Fruit fly (Drosophila melanogaster) whole organism, embryonic: Measurements from ENCODE around the gene pr.

Source experiments
- Atf6 ChIP-seq: fragments of 200-800 bp; sonication (Bioruptor generic); IDR thresholded peaks from 2 replicates; pipeline ENCODE4 v1.3.6; 2022; ENCODE audit warnings: missing biosample characterization, missing genetic modification characterization
- B-H2 ChIP-seq: fragments of 200-800 bp; sonication (Bioruptor generic); optimal IDR thresholded peaks from 2 replicates; lab custom pipeline; 2018; ENCODE audit warnings: missing biosample characterization, mild to moderate bottlenecking, missing genetic modification characterization
- BEAF-32 ChIP-seq: fragments of 200-800 bp; sonication (Bioruptor generic); optimal IDR thresholded peaks from 3 replicates; lab custom pipeline; 2017; ENCODE audit warnings: missing biosample characterization, missing genetic modification characterization, mild to moderate bottlenecking, moderate library complexity, missing genetic modification reagents
- Bgb ChIP-seq: fragments of 200-800 bp; sonication (Bioruptor generic); IDR thresholded peaks from 2 replicates; pipeline ENCODE4 v1.3.6; 2022; ENCODE audit warnings: missing biosample characterization, missing genetic modification characterization; ENCODE audit not compliant: partially characterized antibody
- CG12104 ChIP-seq: fragments of 200-800 bp; sonication (Bioruptor generic); optimal IDR thresholded peaks from 3 replicates; lab custom pipeline; 2016; ENCODE audit warnings: missing biosample characterization, missing genetic modification characterization
- CG1603 ChIP-seq: fragments of 200-800 bp; sonication (Bioruptor generic); optimal IDR thresholded peaks from 2 replicates; lab custom pipeline; 2019; ENCODE audit warnings: missing biosample characterization, mild to moderate bottlenecking, missing genetic modification characterization, moderate library complexity
- CG17359 ChIP-seq: fragments of 200-800 bp; sonication (Bioruptor generic); optimal IDR thresholded peaks from 3 replicates; lab custom pipeline; 2018; ENCODE audit warnings: missing biosample characterization, mild to moderate bottlenecking, missing genetic modification characterization, moderate library complexity
- CG17385 ChIP-seq: fragments of 200-800 bp; sonication (Bioruptor generic); optimal IDR thresholded peaks from 3 replicates; lab custom pipeline; 2018; ENCODE audit warnings: missing biosample characterization, mild to moderate bottlenecking, missing genetic modification characterization
- CG17802 ChIP-seq: fragments of 200-800 bp; sonication (Bioruptor generic); optimal IDR thresholded peaks from 2 replicates; lab custom pipeline; 2018; ENCODE audit warnings: missing biosample characterization, mild to moderate bottlenecking, missing genetic modification characterization, moderate library complexity
- CG2889 ChIP-seq: fragments of 200-800 bp; sonication (Bioruptor generic); IDR thresholded peaks from 3 replicates; pipeline ENCODE4 v1.3.6; 2022; ENCODE audit warnings: missing biosample characterization, missing genetic modification characterization
- CG30403 ChIP-seq: fragments of 200-800 bp; sonication (Bioruptor generic); optimal IDR thresholded peaks from 3 replicates; lab custom pipeline; 2016; ENCODE audit warnings: missing biosample characterization, missing genetic modification characterization
- CG32532 ChIP-seq: fragments of 200-800 bp; sonication (Bioruptor generic); IDR thresholded peaks from 2 replicates; pipeline ENCODE4 v1.3.6; 2022; ENCODE audit warnings: missing biosample characterization, missing genetic modification characterization
- CG33557 ChIP-seq: fragments of 200-800 bp; sonication (Bioruptor generic); optimal IDR thresholded peaks from 2 replicates; lab custom pipeline; 2019; ENCODE audit warnings: missing biosample characterization, mild to moderate bottlenecking, missing genetic modification characterization, moderate library complexity
- CG3726 ChIP-seq: fragments of 200-800 bp; sonication (Bioruptor generic); IDR thresholded peaks from 3 replicates; pipeline ENCODE4, ENCODE4 v1.3.6; 2022; ENCODE audit warnings: missing biosample characterization, missing genetic modification characterization
- CG3838 ChIP-seq: fragments of 200-800 bp; sonication (Bioruptor generic); optimal IDR thresholded peaks from 3 replicates; lab custom pipeline; 2016; ENCODE audit warnings: missing biosample characterization, missing genetic modification characterization
- CG43689 ChIP-seq: fragments of 200-800 bp; sonication (Bioruptor generic); IDR thresholded peaks from 2 replicates; pipeline ENCODE4 v1.3.6; 2022; ENCODE audit warnings: missing biosample characterization, missing genetic modification characterization
- CG7556 ChIP-seq: fragments of 200-800 bp; sonication (Bioruptor generic); optimal IDR thresholded peaks from 2 replicates; lab custom pipeline; 2017; ENCODE audit warnings: missing biosample characterization, mild to moderate bottlenecking, missing genetic modification characterization
- CG7987 ChIP-seq: fragments of 200-800 bp; sonication (Bioruptor generic); optimal IDR thresholded peaks from 2 replicates; lab custom pipeline; 2018; ENCODE audit warnings: missing biosample characterization, mild to moderate bottlenecking, missing genetic modification characterization, moderate library complexity
- Drgx ChIP-seq: fragments of 200-800 bp; sonication (Bioruptor generic); IDR thresholded peaks from 2 replicates; pipeline ENCODE4 v1.3.6; 2022; ENCODE audit warnings: missing biosample characterization, missing genetic modification characterization
- Ets65A ChIP-seq: fragments of 200-800 bp; sonication (Bioruptor generic); peaks from one replicate; lab custom pipeline; 2016; ENCODE audit warnings: missing biosample characterization, missing genetic modification characterization
- Hmx ChIP-seq: fragments of 200-800 bp; sonication (Bioruptor generic); optimal IDR thresholded peaks from 2 replicates; lab custom pipeline; 2016; ENCODE audit warnings: missing biosample characterization, missing genetic modification characterization
- Mes4 ChIP-seq: fragments of 200-800 bp; sonication (Bioruptor generic); optimal IDR thresholded peaks from 2 replicates; lab custom pipeline; 2016; ENCODE audit warnings: missing biosample characterization, missing genetic modification characterization
- Mrtf ChIP-seq: fragments of 200-800 bp; sonication (Bioruptor generic); IDR thresholded peaks from 3 replicates; pipeline ENCODE4 v1.3.6; 2022; ENCODE audit warnings: missing biosample characterization, missing genetic modification characterization
- NC2β ChIP-seq: fragments of 200-800 bp; sonication (Bioruptor generic); optimal IDR thresholded peaks from 2 replicates; lab custom pipeline; 2016; ENCODE audit warnings: missing biosample characterization, missing genetic modification characterization
- Nf-YA ChIP-seq: fragments of 200-800 bp; sonication (Bioruptor generic); IDR thresholded peaks from 2 replicates; pipeline ENCODE4 v1.3.6; 2022; ENCODE audit warnings: missing biosample characterization, missing genetic modification characterization
- Ravus ChIP-seq: fragments of 200-800 bp; sonication (Bioruptor generic); IDR thresholded peaks from 2 replicates; pipeline ENCODE4 v1.3.6; 2022; ENCODE audit warnings: missing biosample characterization, missing genetic modification characterization
- Scr ChIP-seq: fragments of 200-800 bp; sonication (Bioruptor generic); IDR thresholded peaks from 2 replicates; pipeline ENCODE4 v1.3.6; 2022; ENCODE audit warnings: missing biosample characterization, missing genetic modification characterization; ENCODE audit not compliant: partially characterized antibody
- Side ChIP-seq: fragments of 200-800 bp; sonication (Bioruptor generic); optimal IDR thresholded peaks from 2 replicates; lab custom pipeline; 2016; ENCODE audit warnings: missing biosample characterization, missing genetic modification characterization
- Tbp ChIP-seq: fragments of >200 bp; optimal IDR thresholded peaks from 2 replicates; lab custom pipeline; 2018; ENCODE audit warnings: missing biosample characterization, missing genetic modification characterization
- ash1 ChIP-seq: fragments of 200-800 bp; sonication (Bioruptor generic); optimal IDR thresholded peaks from 2 replicates; lab custom pipeline; 2018; ENCODE audit warnings: missing biosample characterization, mild to moderate bottlenecking, missing genetic modification characterization
- chinmo ChIP-seq: fragments of 200-800 bp; sonication (Bioruptor generic); IDR thresholded peaks from 4 replicates; pipeline ENCODE4 v1.3.6; 2022; ENCODE audit warnings: missing biosample characterization, missing genetic modification characterization; ENCODE audit not compliant: partially characterized antibody
- crc ChIP-seq: fragments of 200-800 bp; sonication (Bioruptor generic); optimal IDR thresholded peaks from 2 replicates; lab custom pipeline; 2016; ENCODE audit warnings: missing biosample characterization, missing genetic modification characterization
- ems ChIP-seq: fragments of 200-800 bp; sonication (Bioruptor generic); optimal IDR thresholded peaks from 3 replicates; lab custom pipeline; 2016; ENCODE audit warnings: missing biosample characterization, missing genetic modification characterization
- en ChIP-seq: fragments of 200-800 bp; sonication (Bioruptor generic); optimal IDR thresholded peaks from 2 replicates; lab custom pipeline; 2016; ENCODE audit warnings: missing biosample characterization, missing genetic modification characterization
- esg ChIP-seq: fragments of 200-800 bp; sonication (Bioruptor generic); conservative IDR thresholded peaks from 2 replicates; pipeline ENCODE4 v1.3.6; 2022; ENCODE audit warnings: missing biosample characterization, missing genetic modification characterization
- gcm2 ChIP-seq: fragments of 200-800 bp; sonication (Bioruptor generic); optimal IDR thresholded peaks from 2 replicates; lab custom pipeline; 2016; ENCODE audit warnings: missing biosample characterization, missing genetic modification characterization
- grau ChIP-seq: fragments of 200-800 bp; optimal IDR thresholded peaks from 3 replicates; lab custom pipeline; 2019; ENCODE audit warnings: missing biosample characterization, mild to moderate bottlenecking, missing genetic modification characterization, moderate library complexity
- grn ChIP-seq: fragments of 200-800 bp; sonication (Bioruptor generic); optimal IDR thresholded peaks from 3 replicates; lab custom pipeline; 2017; ENCODE audit warnings: missing biosample characterization, missing genetic modification characterization
- h ChIP-seq: fragments of >200 bp; optimal IDR thresholded peaks from 2 replicates; lab custom pipeline; 2017
- inv ChIP-seq: fragments of 200-800 bp; sonication (Bioruptor generic); IDR thresholded peaks from 2 replicates; pipeline ENCODE4 v1.3.6; 2022; ENCODE audit warnings: missing biosample characterization, missing genetic modification characterization; ENCODE audit not compliant: partially characterized antibody
- lab ChIP-seq: fragments of 200-800 bp; sonication (Bioruptor generic); optimal IDR thresholded peaks from 3 replicates; lab custom pipeline; 2017; ENCODE audit warnings: missing biosample characterization, missing genetic modification characterization, mild to moderate bottlenecking, moderate library complexity, missing genetic modification reagents
- pan ChIP-seq, 4 experiments: fragments of >200 bp in 3 of 4; fragments of 200-800 bp in 1 of 4; sonication (Bioruptor generic) in 1 of 4; optimal IDR thresholded peaks in 3 of 4; IDR thresholded peaks in 1 of 4; 2 replicates each; pipeline versions ENCODE4 v1.3.6 to Lab custom; 2017 to 2022; ENCODE audit warnings: missing biosample characterization in 2 of 4, missing genetic modification characterization in 2 of 4, mixed read lengths in 1 of 4
- phol ChIP-seq: fragments of 200-800 bp; sonication (Bioruptor generic); optimal IDR thresholded peaks from 3 replicates; lab custom pipeline; 2018; ENCODE audit warnings: missing biosample characterization, mild to moderate bottlenecking, missing genetic modification characterization, moderate library complexity
- pnt ChIP-seq: fragments of 200-800 bp; sonication (Bioruptor generic); optimal IDR thresholded peaks from 3 replicates; lab custom pipeline; 2016; ENCODE audit warnings: missing biosample characterization, missing genetic modification characterization
- shn ChIP-seq: fragments of 200-800 bp; sonication (Bioruptor generic); optimal IDR thresholded peaks from 3 replicates; lab custom pipeline; 2016; ENCODE audit warnings: missing biosample characterization, missing genetic modification characterization
- sim ChIP-seq: fragments of 200-800 bp; sonication (Bioruptor generic); IDR thresholded peaks from 2 replicates; pipeline ENCODE4 v1.3.6; 2022; ENCODE audit warnings: missing biosample characterization, missing genetic modification characterization
- vfl ChIP-seq: fragments of 200-800 bp; sonication (Bioruptor generic); optimal IDR thresholded peaks from 2 replicates; lab custom pipeline; 2016; ENCODE audit warnings: missing biosample characterization, missing genetic modification characterization
- yki ChIP-seq: fragments of >200 bp; optimal IDR thresholded peaks from 3 replicates; lab custom pipeline; 2018
- zfh1 ChIP-seq: fragments of 200-800 bp; sonication (Bioruptor generic); IDR thresholded peaks from 3 replicates; pipeline ENCODE4 v1.3.6; 2022; ENCODE audit warnings: missing biosample characterization, missing genetic modification characterization

The pr gene

dm6 chr2L:20120388-20121232, 45.4 kb upstream of the pr start (continued):
- TF ChIP-seq pan (optimal IDR thresholded peaks at IDR 0.05; lab: Kevin White, UChicago): no peak
- peak in 1 of 2 experiments; percentile 86 for TF ChIP-seq pan (GFP tag; optimal IDR thresholded peaks at IDR 0.05 in 1 of 2, IDR thresholded peaks at IDR 0.05 in 1 of 2)
- TF ChIP-seq Atf6 (GFP tag; lab: Robert Waterston, UW): peak; percentile 65
- TF ChIP-seq phol: peak; percentile 58
- peak; percentile 100 for TF ChIP-seq Ets65A (GFP tag; lab: Kevin White, UChicago)
- peak; percentile 82 for TF ChIP-seq B-H2 (GFP tag; lab: Kevin White, UChicago)
- TF ChIP-seq sim (GFP tag; lab: Robert Waterston, UW): peak; percentile 51; the same call in 1 of the 2 replicates
- peak; percentile 20 for TF ChIP-seq Tbp (GFP tag; lab: Kevin White, UChicago)
- peak; percentile 70 for TF ChIP-seq lab (GFP tag; lab: Kevin White, UChicago)
- TF ChIP-seq zfh1 (GFP tag; lab: Robert Waterston, UW): peak; percentile 96
- peak; percentile 73 for TF ChIP-seq ems (GFP tag; lab: Kevin White, UChicago)
- TF ChIP-seq CG1603 (tag; lab: Kevin White, UChicago): peak; percentile 90
- peak; percentile 41 for TF ChIP-seq CG3838 (GFP tag; lab: Kevin White, UChicago)
- TF ChIP-seq vfl (GFP tag; lab: Kevin White, UChicago): peak; percentile 49
- peak; percentile 85 for TF ChIP-seq Scr (GFP tag; lab: Robert Waterston, UW)
- TF ChIP-seq en (GFP tag; lab: Kevin White, UChicago): peak; percentile 87
- no peak for TF ChIP-seq h (lab: Kevin White, UChicago)
- TF ChIP-seq grn: peak; percentile 41
- no peak for TF ChIP-seq chinmo (GFP tag; lab: Robert Waterston, UW)
- peak; percentile 94 for TF ChIP-seq CG30403 (GFP tag; lab: Kevin White, UChicago)
- TF ChIP-seq CG17802: peak; percentile 72
- TF ChIP-seq CG7987 (GFP tag; lab: Kevin White, UChicago): peak; percentile 90
- TF ChIP-seq shn: peak; percentile 91
- TF ChIP-seq Hmx (GFP tag; lab: Kevin White, UChicago): no peak
- peak; percentile 42 for TF ChIP-seq CG33557 (GFP tag; lab: Kevin White, UChicago)
- peak; percentile 94 for TF ChIP-seq NC2β (GFP tag; lab: Kevin White, UChicago)
- TF ChIP-seq grau: peak; percentile 80
- TF ChIP-seq Bgb (GFP tag; lab: Robert Waterston, UW): peak; percentile 64
- TF ChIP-seq CG32532 (GFP tag; lab: Robert Waterston, UW): peak; percentile 98
- TF ChIP-seq pnt (GFP tag; lab: Kevin White, UChicago): peak; percentile 96
- TF ChIP-seq CG12104: peak; percentile 69
- TF ChIP-seq Drgx (GFP tag; lab: Robert Waterston, UW): peak; percentile 44; the same call in 1 of the 2 replicates
- peak; percentile 60 for TF ChIP-seq CG43689
- TF ChIP-seq Mes4 (GFP tag; lab: Kevin White, UChicago): peak; percentile 88
- peak; percentile 71 for TF ChIP-seq yki (lab: Kevin White, UChicago)
- peak; percentile 67 for TF ChIP-seq inv (GFP tag; lab: Robert Waterston, UW)
- TF ChIP-seq CG17385 (GFP tag; lab: Kevin White, UChicago): peak; percentile 43
- peak; percentile 70 for TF ChIP-seq CG2889
- TF ChIP-seq Side: peak; percentile 86
- TF ChIP-seq ash1: peak; percentile 18
- TF ChIP-seq esg (GFP tag; lab: Robert Waterston, UW): peak; percentile 76
- peak; percentile 57 for TF ChIP-seq Ravus (GFP tag; lab: Robert Waterston, UW)
- TF ChIP-seq Nf-YA (GFP tag; lab: Robert Waterston, UW): peak; percentile 78
- TF ChIP-seq Mrtf (GFP tag; lab: Robert Waterston, UW): peak; percentile 97
- peak; percentile 92 for TF ChIP-seq CG3726 (GFP tag; lab: Robert Waterston, UW)
- TF ChIP-seq crc (GFP tag; lab: Kevin White, UChicago): peak; percentile 61
- TF ChIP-seq gcm2 (GFP tag; lab: Kevin White, UChicago): peak; percentile 88
- TF ChIP-seq BEAF-32 (GFP tag; lab: Kevin White, UChicago): peak; percentile 76
- peak; percentile 81 for TF ChIP-seq CG17359
- peak; percentile 70 for TF ChIP-seq CG7556 (GFP tag; lab: Kevin White, UChicago)
